Worm (Caenorhabditis elegans): ENCODE results near the gene str-227.

The str-227 gene

DNA sequence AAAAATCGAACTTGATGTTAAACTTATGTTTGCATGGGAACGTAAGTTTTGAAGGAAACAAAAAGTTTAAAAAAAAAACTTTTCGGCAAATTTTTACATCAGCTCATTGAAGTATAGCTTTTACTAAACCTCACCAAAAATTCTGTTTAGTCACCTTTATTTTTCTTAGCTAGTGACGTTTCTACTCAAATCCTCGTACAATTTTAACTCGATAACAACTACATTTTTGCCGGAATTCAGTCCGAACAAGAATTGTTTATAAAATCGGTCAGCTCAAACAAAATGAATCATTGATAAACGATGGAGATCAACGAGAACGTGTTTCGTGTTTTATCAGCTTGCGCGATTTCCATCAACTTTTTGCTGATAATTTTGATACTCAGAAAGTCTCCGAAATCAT is 8.9 kb downstream of the str-227 start, which contains the start of gene str-260:
TSS of gene str-260 (plus strand) at position 301 of the 400 bp plus-strand sequence.
- TF ChIP-seq nhr-23 (tag; optimal IDR thresholded peaks at IDR 0.05) (no peak), lsy-12 (tag; optimal IDR thresholded peaks at IDR 0.05) (no peak), unc-62 (GFP tag; optimal IDR thresholded peaks at IDR 0.05) (no peak), nhr-77 (tag; optimal IDR thresholded peaks at IDR 0.05) (no peak), aly-2 (tag; optimal IDR thresholded peaks at IDR 0.05) (no peak), fos-1 (tag; optimal IDR thresholded peaks at IDR 0.05) (no peak), R02D3.7 (tag; optimal IDR thresholded peaks at IDR 0.05) (no peak)

DNA sequence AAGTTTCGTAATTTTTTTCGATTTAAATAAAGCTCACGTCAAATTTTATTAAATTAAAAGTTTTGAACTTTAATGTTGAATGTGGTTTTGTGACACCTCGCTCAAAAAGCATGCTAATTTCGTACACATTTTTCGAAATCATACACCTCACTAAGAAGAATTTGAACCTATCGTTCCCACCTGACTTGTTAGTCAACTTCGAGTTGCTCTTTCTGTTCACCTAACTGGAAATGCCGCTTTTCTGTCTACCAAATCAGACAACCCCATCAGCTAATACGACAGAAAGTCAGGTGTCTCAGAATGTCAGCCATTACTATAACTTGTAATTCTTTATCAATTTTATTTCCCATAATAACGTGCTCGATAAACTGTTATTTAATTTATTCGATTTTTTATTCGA is 12.4 kb downstream of the str-227 start, which contains the start of gene srbc-66:
TSS of gene srbc-66 (plus strand) at position 301 of the 400 bp plus-strand sequence.
- TF ChIP-seq nhr-43 (tag; optimal IDR thresholded peaks at IDR 0.05; ENCODE audit: poor library complexity, severe bottlenecking) (no peak), nhr-11 (tag; optimal IDR thresholded peaks at IDR 0.05) (no peak), nfya-1 (tag; optimal IDR thresholded peaks at IDR 0.05; ENCODE audit: insufficient read depth) (no peak), eor-1 (tag; optimal IDR thresholded peaks at IDR 0.05) (no peak), nhr-77 (tag; optimal IDR thresholded peaks at IDR 0.05) (no peak), unc-62 (GFP tag; optimal IDR thresholded peaks at IDR 0.05) (no peak), egl-5 (tag; optimal IDR thresholded peaks at IDR 0.05) (no peak)

DNA sequence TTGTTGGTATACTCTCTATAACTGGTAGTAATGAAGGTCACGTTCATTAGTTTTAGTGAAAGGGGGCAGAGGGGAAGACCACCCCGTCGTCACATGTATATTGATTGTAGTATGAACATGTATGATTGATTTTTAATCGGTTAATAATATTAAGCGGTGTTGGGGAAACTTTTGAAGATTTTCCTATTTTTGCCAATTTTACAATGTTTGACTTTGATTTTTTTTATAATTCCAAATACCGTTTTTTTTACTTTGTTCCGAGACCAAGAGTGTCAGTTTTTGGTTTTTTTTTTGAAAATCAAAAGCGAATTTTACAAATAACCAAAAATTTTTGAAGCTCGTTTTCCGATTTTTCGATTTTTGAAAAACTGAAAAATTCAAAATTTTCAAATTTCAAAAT is 17.3 kb downstream of the str-227 start, which contains the start of gene nhr-221:
TSS of gene nhr-221 (minus strand) at position 101 of the 400 bp plus-strand sequence.
- no peak for TF ChIP-seq ZK546.5 (tag; optimal IDR thresholded peaks at IDR 0.05)
- no peak for TF ChIP-seq mml-1 (tag; optimal IDR thresholded peaks at IDR 0.05)
- TF ChIP-seq aly-2 (tag; optimal IDR thresholded peaks at IDR 0.05) = no peak
- TF ChIP-seq elt-3 (tag; optimal IDR thresholded peaks at IDR 0.05) = no peak
- no peak for TF ChIP-seq ceh-16 (tag; optimal IDR thresholded peaks at IDR 0.05)
- no peak for TF ChIP-seq R02D3.7 (tag; optimal IDR thresholded peaks at IDR 0.05)
- no peak for TF ChIP-seq lin-15B (tag; optimal IDR thresholded peaks at IDR 0.05)
- TF ChIP-seq ceh-82 (tag; optimal IDR thresholded peaks at IDR 0.05) = no peak

DNA sequence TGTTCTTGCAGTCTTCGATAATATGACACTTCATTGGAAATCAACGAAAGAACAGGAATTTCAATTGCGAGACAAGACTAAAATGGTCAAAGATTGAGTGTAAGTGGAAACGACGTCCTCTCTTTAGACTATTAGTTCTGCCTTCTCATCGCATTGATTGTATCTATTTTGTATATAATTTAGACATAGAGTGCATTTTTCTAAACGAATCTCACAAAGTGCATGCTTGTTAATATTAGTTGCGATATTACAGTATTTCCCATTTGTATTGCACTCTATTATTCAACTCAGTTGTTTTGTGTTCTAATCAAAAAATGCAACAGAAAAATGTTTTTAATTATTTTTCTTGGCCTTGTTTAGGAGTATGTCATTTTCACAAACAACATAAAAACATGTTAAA is 20.3 kb downstream of the str-227 start, which contains the start of gene nhr-93:
TSS of gene nhr-93 (minus strand) at position 101 of the 400 bp plus-strand sequence.
- no peak for TF ChIP-seq egl-5 (tag; optimal IDR thresholded peaks at IDR 0.05)
- TF ChIP-seq lin-39 (tag; optimal IDR thresholded peaks at IDR 0.05) = no peak

DNA sequence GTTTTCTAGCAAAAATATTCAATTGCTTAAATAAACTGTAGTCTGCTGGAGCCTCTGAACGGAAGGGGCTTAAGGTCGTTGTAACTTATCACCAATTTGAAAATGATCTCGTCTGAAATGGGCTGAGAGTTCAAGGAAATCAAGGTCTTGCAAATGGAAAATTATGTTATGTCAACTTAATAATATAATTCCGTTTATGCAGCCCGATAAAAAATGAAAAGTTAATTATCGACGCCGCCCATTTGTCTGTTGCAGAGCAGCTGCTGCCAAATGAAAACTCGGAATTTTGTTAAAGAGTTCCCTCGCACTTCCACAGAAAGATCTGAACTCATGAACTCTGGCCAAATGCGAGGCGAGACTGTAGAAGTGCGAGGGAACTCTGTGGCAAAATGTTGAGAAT is 23.1 kb downstream of the str-227 start, which contains the start of gene srbc-67:
TSS of gene srbc-67 (minus strand) at position 101 of the 400 bp plus-strand sequence.
- TF ChIP-seq hmg-11 (tag; optimal IDR thresholded peaks at IDR 0.05) = no peak
- TF ChIP-seq unc-39 (tag; optimal IDR thresholded peaks at IDR 0.05) = no peak
- TF ChIP-seq eor-1 (tag; optimal IDR thresholded peaks at IDR 0.05) = no peak
- TF ChIP-seq nhr-23 (tag; optimal IDR thresholded peaks at IDR 0.05) = no peak
- no peak for TF ChIP-seq aly-2 (tag; optimal IDR thresholded peaks at IDR 0.05)
- no peak for TF ChIP-seq pha-4 (tag; optimal IDR thresholded peaks at IDR 0.05)
- TF ChIP-seq elt-2 (tag; optimal IDR thresholded peaks at IDR 0.05) = no peak
- no peak for TF ChIP-seq mdl-1 (tag; optimal IDR thresholded peaks at IDR 0.05)

DNA sequence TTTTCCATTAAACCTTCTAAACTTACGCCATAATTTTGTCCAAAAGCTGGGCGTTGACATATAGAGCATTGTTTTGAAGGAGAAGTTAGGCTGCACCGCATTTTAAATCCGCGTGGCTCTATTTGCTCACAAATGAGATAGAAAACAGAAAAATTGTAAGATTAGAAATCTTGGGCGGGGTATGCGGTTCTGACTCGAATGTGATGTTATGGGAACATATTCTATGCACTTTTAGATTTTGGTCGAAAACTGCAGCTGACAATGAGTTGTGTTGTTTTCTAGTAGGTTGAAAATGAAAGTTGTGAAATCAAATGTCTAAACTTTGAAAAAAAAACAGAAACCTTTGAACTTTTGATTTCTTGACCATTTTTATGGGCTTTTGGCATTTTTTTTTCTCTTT is 25.4 kb downstream of the str-227 start, which contains the start of gene nhr-222:
TSS of gene nhr-222 (minus strand) at position 101 of the 400 bp plus-strand sequence.
- TF ChIP-seq jun-1 (tag; optimal IDR thresholded peaks at IDR 0.05) = no peak
- TF ChIP-seq snpc-4 (tag; optimal IDR thresholded peaks at IDR 0.05) = no peak
- TF ChIP-seq ZK546.5 (tag; optimal IDR thresholded peaks at IDR 0.05) = no peak

DNA sequence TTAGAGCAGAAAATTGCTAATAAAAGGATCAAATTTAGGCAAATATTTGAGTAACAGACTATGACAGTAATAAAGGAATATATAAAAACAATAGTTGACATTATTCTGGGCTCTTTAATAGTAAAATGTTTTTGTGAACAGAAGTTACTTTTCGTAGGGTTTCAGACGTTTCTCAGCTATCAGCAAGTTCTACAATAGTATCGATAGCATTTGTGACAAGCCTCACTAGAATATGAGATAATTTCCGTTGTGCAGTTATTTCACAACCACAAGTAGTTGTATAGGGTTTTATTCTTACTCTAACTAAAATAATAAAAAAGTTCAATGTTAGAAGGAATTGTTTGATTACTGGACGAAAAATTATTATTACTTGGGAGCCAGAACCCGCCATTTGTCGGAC is 28.5 kb downstream of the str-227 start, which contains the start of gene srbc-68:
TSS of gene srbc-68 (minus strand) at position 101 of the 400 bp plus-strand sequence.
- TF ChIP-seq lin-15B (tag; optimal IDR thresholded peaks at IDR 0.05) (no peak), nhr-28 (tag; optimal IDR thresholded peaks at IDR 0.05) (no peak), lin-39 (tag; optimal IDR thresholded peaks at IDR 0.05) (no peak), daf-12 (tag; optimal IDR thresholded peaks at IDR 0.05) (no peak)

Measured in whole organism, L3 larva.